Worm (Caenorhabditis elegans) whole organism, L3 larva: ENCODE data around the gene nhr-134.

ENCODE experiments used
- ZK546.5 ChIP-seq: sonication (generic microtip); optimal IDR thresholded peaks from 2 replicates; lab custom pipeline; 2017; ENCODE audit warnings: missing biosample characterization, missing genetic modification characterization
- aly-2 ChIP-seq: fragments of 150-350 bp; optimal IDR thresholded peaks from 2 replicates; lab custom pipeline; 2014; ENCODE audit warnings: missing biosample characterization, missing genetic modification characterization
- ama-1 ChIP-seq: fragments of 150-350 bp; optimal IDR thresholded peaks from 2 replicates; lab custom pipeline; 2018
- ceh-82 ChIP-seq: fragments of 150-350 bp; optimal IDR thresholded peaks from 2 replicates; lab custom pipeline; 2014; ENCODE audit warnings: missing biosample characterization, missing genetic modification characterization
- ceh-9 ChIP-seq: sonication (generic microtip); optimal IDR thresholded peaks from 2 replicates; lab custom pipeline; 2018; ENCODE audit warnings: missing biosample characterization, missing genetic modification characterization
- daf-12 ChIP-seq: fragments of 150-350 bp; optimal IDR thresholded peaks from 2 replicates; lab custom pipeline; 2014; ENCODE audit warnings: missing biosample characterization, missing genetic modification reagents, missing genetic modification characterization
- elt-1 ChIP-seq: fragments of 150-350 bp; optimal IDR thresholded peaks from 2 replicates; lab custom pipeline; 2014; ENCODE audit warnings: missing biosample characterization, missing genetic modification characterization
- elt-2 ChIP-seq: sonication (generic microtip); optimal IDR thresholded peaks from 2 replicates; lab custom pipeline; 2016; ENCODE audit warnings: missing genetic modification reagents, mild to moderate bottlenecking, missing genetic modification characterization, missing compliant biosample characterization
- elt-3 ChIP-seq, 3 experiments: fragments of 150-350 bp in 1 of 3; sonication (generic microtip) in 2 of 3; optimal IDR thresholded peaks; 2 replicates in 2 of 3; 4 replicates in 1 of 3; lab custom pipeline; 2014 to 2017; ENCODE audit warnings: missing biosample characterization in 3 of 3, missing genetic modification characterization in 3 of 3
- fkh-2 ChIP-seq: fragments of 150-350 bp; optimal IDR thresholded peaks from 2 replicates; lab custom pipeline; 2014; ENCODE audit warnings: missing biosample characterization, missing genetic modification reagents, missing genetic modification characterization
- fos-1 ChIP-seq: fragments of 150-350 bp; optimal IDR thresholded peaks from 2 replicates; lab custom pipeline; 2014; ENCODE audit warnings: missing biosample characterization, missing genetic modification characterization
- jun-1 ChIP-seq: fragments of 150-350 bp; optimal IDR thresholded peaks from 2 replicates; lab custom pipeline; 2014; ENCODE audit warnings: missing biosample characterization, missing genetic modification reagents, missing genetic modification characterization
- lin-15B ChIP-seq: fragments of 150-350 bp; optimal IDR thresholded peaks from 2 replicates; lab custom pipeline; 2014; ENCODE audit warnings: missing biosample characterization, missing genetic modification characterization
- mdl-1 ChIP-seq: fragments of 150-350 bp; optimal IDR thresholded peaks from 2 replicates; lab custom pipeline; 2014; ENCODE audit warnings: missing biosample characterization, missing genetic modification characterization
- nfya-1 ChIP-seq: sonication (generic microtip); optimal IDR thresholded peaks from 2 replicates; lab custom pipeline; 2017; ENCODE audit warnings: missing genetic modification characterization, mild to moderate bottlenecking, missing compliant biosample characterization, antibody characterized with exemption, moderate library complexity; ENCODE audit not compliant: insufficient read depth
- nhr-12 ChIP-seq: fragments of 150-350 bp; optimal IDR thresholded peaks from 2 replicates; lab custom pipeline; 2014; ENCODE audit warnings: missing biosample characterization, missing genetic modification characterization
- nhr-23 ChIP-seq: fragments of 150-350 bp; optimal IDR thresholded peaks from 2 replicates; lab custom pipeline; 2014; ENCODE audit warnings: missing biosample characterization, missing genetic modification reagents, missing genetic modification characterization
- nhr-237 ChIP-seq: fragments of 150-350 bp; optimal IDR thresholded peaks from 2 replicates; lab custom pipeline; 2014; ENCODE audit warnings: missing biosample characterization, missing genetic modification characterization
- nhr-25 ChIP-seq: sonication (generic microtip); optimal IDR thresholded peaks from 2 replicates; lab custom pipeline; 2017; ENCODE audit warnings: missing biosample characterization, missing genetic modification characterization
- nhr-43 ChIP-seq: sonication (generic microtip); optimal IDR thresholded peaks from 2 replicates; lab custom pipeline; 2016; ENCODE audit warnings: mild to moderate bottlenecking, missing genetic modification characterization, missing compliant biosample characterization; ENCODE audit not compliant: poor library complexity, severe bottlenecking
- nhr-67 ChIP-seq: fragments of 150-350 bp; optimal IDR thresholded peaks from 2 replicates; lab custom pipeline; 2014; ENCODE audit warnings: missing biosample characterization, missing genetic modification characterization
- nhr-76 ChIP-seq: fragments of 150-350 bp; sonication (generic microtip); optimal IDR thresholded peaks from 5 replicates; lab custom pipeline; 2014; ENCODE audit warnings: missing biosample characterization, missing genetic modification characterization
- nhr-77 ChIP-seq: fragments of 150-350 bp; optimal IDR thresholded peaks from 2 replicates; lab custom pipeline; 2014; ENCODE audit warnings: missing biosample characterization, missing genetic modification characterization
- pha-4 ChIP-seq: fragments of 150-350 bp; optimal IDR thresholded peaks from 2 replicates; lab custom pipeline; 2014; ENCODE audit warnings: missing biosample characterization, missing genetic modification reagents, missing genetic modification characterization
- pqm-1 ChIP-seq: fragments of 150-350 bp; optimal IDR thresholded peaks from 2 replicates; lab custom pipeline; 2017; ENCODE audit warnings: missing biosample characterization, missing genetic modification characterization, inconsistent platforms
- sea-2 ChIP-seq: fragments of 150-350 bp; sonication (generic microtip); optimal IDR thresholded peaks from 4 replicates; lab custom pipeline; 2014; ENCODE audit warnings: missing biosample characterization, missing genetic modification reagents, missing genetic modification characterization
- skn-1 ChIP-seq: fragments of 150-350 bp; optimal IDR thresholded peaks from 2 replicates; lab custom pipeline; 2014; ENCODE audit warnings: missing biosample characterization, missing genetic modification characterization
- snpc-4 ChIP-seq: fragments of 150-350 bp; optimal IDR thresholded peaks from 2 replicates; lab custom pipeline; 2014; ENCODE audit warnings: missing biosample characterization, missing genetic modification characterization
- tbx-2 ChIP-seq: sonication (generic microtip); optimal IDR thresholded peaks from 2 replicates; lab custom pipeline; 2016; ENCODE audit warnings: mild to moderate bottlenecking, missing genetic modification characterization, missing compliant biosample characterization
- unc-39 ChIP-seq: sonication (generic microtip); optimal IDR thresholded peaks from 4 replicates; lab custom pipeline; 2017; ENCODE audit warnings: missing biosample characterization, missing genetic modification characterization
- unc-62 ChIP-seq: fragments of 150-350 bp; sonication (generic microtip); optimal IDR thresholded peaks from 4 replicates; lab custom pipeline; 2014; ENCODE audit warnings: missing biosample characterization, missing genetic modification reagents, missing genetic modification characterization
- zag-1 ChIP-seq: fragments of 150-350 bp; optimal IDR thresholded peaks from 2 replicates; lab custom pipeline; 2014; ENCODE audit warnings: missing biosample characterization, missing genetic modification characterization

Gene nhr-134

DNA sequence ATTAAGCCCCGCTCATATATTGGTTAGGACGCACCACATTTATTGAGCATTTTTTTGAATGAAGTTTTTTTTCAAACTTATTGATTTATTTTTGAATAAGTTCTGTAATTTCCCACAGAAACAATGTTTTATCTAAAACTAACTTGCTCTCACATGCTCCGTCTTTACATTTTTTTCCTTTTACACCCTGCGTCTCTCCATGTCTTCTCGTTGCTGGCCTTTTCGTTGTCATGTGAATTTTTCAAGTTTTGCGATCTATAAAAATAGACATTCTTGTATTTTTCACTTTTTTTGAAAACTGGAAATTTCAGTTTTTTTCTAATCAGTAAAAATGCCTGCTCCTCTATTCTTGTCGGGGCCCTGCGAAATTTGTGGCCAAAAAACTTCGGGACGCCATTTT, at the start of gene nhr-134:
nhr-134 (plus strand) TSS at position 312 of the 400 bp plus-strand sequence.
- TF ChIP-seq snpc-4 (tag; lab: Kevin White, UChicago) (peak; percentile 34), elt-2 (tag; lab: Kevin White, UChicago) (peak; percentile 53), sea-2 (GFP tag; lab: Kevin White, UChicago) (no peak), mdl-1 (no peak), elt-3 (tag; optimal IDR thresholded peaks at IDR 0.05; lab: Kevin White, UChicago) (no peak), nhr-43 (no peak), daf-12 (tag; lab: Kevin White, UChicago) (no peak), pha-4 (tag; lab: Kevin White, UChicago) (peak; percentile 63)

DNA sequence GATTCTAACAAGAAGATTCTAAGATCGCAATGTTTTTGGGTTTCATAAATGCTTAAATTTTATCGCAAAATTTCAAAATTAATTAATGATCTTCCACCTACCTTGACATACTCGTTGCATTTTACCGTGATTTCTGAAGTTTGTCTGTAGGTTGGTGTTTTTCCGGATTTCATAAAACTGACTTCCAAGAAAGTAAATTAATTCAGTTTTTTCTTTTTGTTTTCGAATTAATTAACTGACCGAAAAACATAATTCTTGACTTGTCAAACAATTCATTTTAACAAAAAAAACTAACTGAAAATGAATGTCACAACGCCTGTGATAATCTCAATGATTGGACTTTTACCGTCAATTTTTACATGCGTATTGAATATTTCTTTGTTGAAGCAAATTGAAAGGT, 49.3 kb upstream of the nhr-134 start, which contains the start of gene srbc-16:
srbc-16 (plus strand) TSS at position 301 of the 400 bp plus-strand sequence.
- TF ChIP-seq skn-1 (tag; lab: Kevin White, UChicago): no peak
- TF ChIP-seq nhr-67 (tag; lab: Kevin White, UChicago): no peak
- TF ChIP-seq ceh-9 (tag; lab: Kevin White, UChicago): no peak
- TF ChIP-seq daf-12 (tag; lab: Kevin White, UChicago): no peak

DNA sequence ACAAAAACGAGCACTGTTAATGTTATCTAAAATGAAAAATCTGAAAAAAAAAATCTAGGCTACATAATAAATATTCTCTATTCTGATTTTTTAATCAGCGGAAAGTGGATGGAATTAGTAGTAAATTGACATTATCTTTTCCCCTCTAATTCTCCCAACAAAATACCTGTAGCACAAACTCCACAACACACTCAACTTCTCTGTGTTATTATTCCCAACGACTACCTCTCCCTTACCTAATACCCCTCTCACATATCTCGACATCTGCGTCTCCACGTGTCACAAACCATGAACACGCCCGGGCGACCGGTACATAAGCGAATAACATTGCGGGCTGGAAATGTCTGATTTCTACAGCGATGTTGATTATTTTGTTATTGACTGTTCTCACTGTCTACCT, 47.9 kb upstream of the nhr-134 start, which contains the start of gene cyp-33C2:
cyp-33C2 (plus strand) TSS at position 327 of the 400 bp plus-strand sequence.
- no peak for TF ChIP-seq ceh-9 (tag; lab: Kevin White, UChicago)
- TF ChIP-seq ZK546.5 (tag; lab: Kevin White, UChicago): no peak
- TF ChIP-seq sea-2 (GFP tag; lab: Kevin White, UChicago): no peak
- no peak for TF ChIP-seq ama-1 (lab: Kevin White, UChicago)
- TF ChIP-seq nhr-237 (tag; lab: Kevin White, UChicago): no peak
- TF ChIP-seq ceh-82: no peak
- no peak for TF ChIP-seq daf-12 (tag; lab: Kevin White, UChicago)
- no peak for TF ChIP-seq tbx-2 (tag; lab: Kevin White, UChicago)
- TF ChIP-seq nhr-12 (tag; lab: Kevin White, UChicago): no peak
- no peak for TF ChIP-seq nhr-76 (tag; lab: Kevin White, UChicago)
- no peak for TF ChIP-seq nhr-23 (tag; lab: Kevin White, UChicago)
- TF ChIP-seq nfya-1 (tag; lab: Kevin White, UChicago): no peak
- no peak for TF ChIP-seq snpc-4 (tag; lab: Kevin White, UChicago)
- no peak for TF ChIP-seq unc-39
- TF ChIP-seq fos-1 (tag; lab: Kevin White, UChicago): no peak
- no peak for TF ChIP-seq fkh-2 (tag; lab: Kevin White, UChicago)

DNA sequence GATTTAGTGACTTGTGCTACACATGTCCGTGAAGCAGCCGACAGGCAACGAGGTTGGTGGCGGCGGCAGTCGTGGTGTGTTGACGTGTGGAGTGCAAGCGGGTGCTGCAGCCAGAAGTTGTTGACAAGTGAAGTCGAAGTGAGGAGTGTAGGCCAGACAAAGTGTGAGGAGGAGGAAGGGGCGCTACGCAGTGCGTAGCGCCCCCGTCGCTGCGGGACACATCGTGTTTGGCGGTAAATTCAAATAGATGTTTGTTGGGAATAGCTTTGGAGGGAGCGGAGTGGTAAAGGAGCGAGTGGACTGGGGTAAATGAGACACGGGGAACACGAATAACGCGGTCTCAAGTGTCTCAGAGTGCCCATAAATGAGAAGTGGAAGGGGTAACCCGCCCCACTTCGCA, 45.5 kb upstream of the nhr-134 start:
- TF ChIP-seq zag-1 (no peak), elt-1 (tag; lab: Kevin White, UChicago) (no peak), elt-3 (tag; optimal IDR thresholded peaks at IDR 0.05; lab: Kevin White, UChicago) (no peak), ceh-82 (no peak), fkh-2 (tag; lab: Kevin White, UChicago) (no peak)

DNA sequence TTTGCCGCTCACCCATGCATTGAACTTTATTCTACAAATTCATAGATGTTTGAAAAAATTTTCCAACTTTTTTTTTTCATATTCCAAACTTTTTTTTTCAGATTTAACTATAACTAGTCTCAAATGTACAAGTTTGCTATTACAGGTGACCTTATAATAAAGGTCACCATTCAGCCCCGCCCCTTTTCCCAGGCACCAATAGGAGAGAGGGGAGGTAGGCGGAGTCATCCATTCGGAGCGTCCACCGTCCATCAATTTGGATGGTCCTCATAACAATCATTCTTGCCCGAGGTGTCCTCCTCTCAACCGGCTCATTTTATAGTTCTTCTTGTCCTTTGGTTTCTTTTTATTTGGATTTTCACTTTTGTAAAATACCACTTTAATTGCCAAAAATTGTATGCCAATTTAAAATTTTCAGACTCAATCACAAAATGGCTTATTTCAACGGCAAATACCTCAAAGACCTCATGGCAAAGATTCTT, 43.1 kb upstream of the nhr-134 start, which contains the start of gene Y5H2B.3:
Y5H2B.3 (plus strand) TSS at position 432 of the 482 bp plus-strand sequence.
- TF ChIP-seq lin-15B (no peak), nhr-77 (tag; lab: Kevin White, UChicago) (no peak), nhr-25 (tag; lab: Kevin White, UChicago) (no peak), unc-62 (GFP tag; lab: Kevin White, UChicago) (no peak), nfya-1 (tag; lab: Kevin White, UChicago) (peak; percentile 68)

DNA sequence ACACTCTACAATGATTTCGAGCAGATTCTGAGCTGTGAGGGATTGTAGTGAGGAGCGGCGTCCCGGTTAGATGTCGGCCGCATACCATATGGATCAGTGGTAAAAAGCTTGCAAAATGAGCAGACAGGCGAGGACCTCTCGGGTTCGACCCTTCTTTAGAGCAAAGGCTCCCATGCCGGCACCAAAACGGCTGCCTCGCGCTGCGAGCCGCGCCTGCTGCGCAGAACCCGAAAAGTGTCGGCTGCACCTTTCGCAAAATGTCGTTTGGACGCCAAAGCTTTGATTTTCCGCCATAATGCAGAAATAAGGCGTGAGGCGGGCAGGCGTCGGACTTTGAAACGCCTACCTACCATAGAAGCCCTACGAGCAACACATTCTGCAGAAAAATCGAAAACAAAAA, 40.6 kb upstream of the nhr-134 start:
- no peak for TF ChIP-seq sea-2 (GFP tag; lab: Kevin White, UChicago)
- no peak for TF ChIP-seq pqm-1 (tag; lab: Kevin White, UChicago)
- no peak for TF ChIP-seq jun-1 (tag; lab: Kevin White, UChicago)
- no peak for TF ChIP-seq aly-2 (tag; lab: Kevin White, UChicago)
- no peak for TF ChIP-seq nhr-25 (tag; lab: Kevin White, UChicago)
